Worm (Caenorhabditis elegans) whole organism, young adult: Measurements from ENCODE around the gene mlc-2.

Experiments used
- F57A8.1 ChIP-seq: fragments of 200-800 bp; sonication (Bioruptor generic); optimal IDR thresholded peaks from 2 replicates; lab custom pipeline; 2018; ENCODE audit warnings: mild to moderate bottlenecking, missing genetic modification characterization, moderate library complexity, missing compliant biosample characterization
- K11D2.4 ChIP-seq: fragments of 200-800 bp; sonication (Bioruptor generic); IDR thresholded peaks from 2 replicates; pipeline ENCODE4 v1.3.6; 2022; ENCODE audit warnings: missing genetic modification reagents, missing genetic modification characterization, missing compliant biosample characterization
- T26A5.8 ChIP-seq: sonication (generic microtip); optimal IDR thresholded peaks from 2 replicates; lab custom pipeline; 2016; ENCODE audit warnings: missing genetic modification characterization, missing compliant biosample characterization
- ama-1 ChIP-seq, 3 experiments: fragments of 150-350 bp in 1 of 3; sonication (generic microtip) in 2 of 3; optimal IDR thresholded peaks; 2 replicates each; lab custom pipeline; 2014 to 2018; ENCODE audit warnings: missing biosample characterization in 2 of 3, missing genetic modification characterization in 2 of 3, missing genetic modification reagents in 2 of 3
- dpl-1 ChIP-seq: fragments of 150-350 bp; optimal IDR thresholded peaks from 2 replicates; lab custom pipeline; 2014; ENCODE audit warnings: missing biosample characterization, missing genetic modification reagents, missing genetic modification characterization
- nfyb-1 ChIP-seq: fragments of 200-800 bp; sonication (Bioruptor generic); IDR thresholded peaks from 2 replicates; pipeline ENCODE4 v1.3.6; 2022; ENCODE audit warnings: missing genetic modification reagents, missing genetic modification characterization, missing compliant biosample characterization
- pha-4 ChIP-seq: fragments of 150-350 bp; sonication (generic microtip); optimal IDR thresholded peaks from 2 replicates; lab custom pipeline; 2014; ENCODE audit warnings: missing biosample characterization, missing genetic modification reagents, missing genetic modification characterization
- snpc-4 ChIP-seq, 5 experiments: fragments of 150-350 bp in 1 of 5; sonication (generic microtip) in 4 of 5; optimal IDR thresholded peaks; 2 replicates each; lab custom pipeline; 2014 to 2018; ENCODE audit warnings: missing genetic modification characterization in 5 of 5, missing biosample characterization in 3 of 5, antibody characterized with exemption in 2 of 5, mild to moderate bottlenecking in 2 of 5, missing compliant biosample characterization in 2 of 5, missing genotype in 2 of 5, moderate library complexity in 2 of 5, missing genetic modification reagents in 1 of 5

ce11 chrX:17486735-17487134 lies 30.3 kb upstream of the mlc-2 start, which contains the start of gene npr-24:
- TF ChIP-seq snpc-4 (GFP tag; optimal IDR thresholded peaks at IDR 0.05; lab: Kevin White, UChicago) (no peak), snpc-4 (tag; optimal IDR thresholded peaks at IDR 0.05; lab: Kevin White, UChicago) (no peak), K11D2.4 (GFP tag; lab: Robert Waterston, UW) (no peak), dpl-1 (no peak), T26A5.8 (tag; lab: Kevin White, UChicago) (no peak), pha-4 (tag; lab: Kevin White, UChicago) (no peak), ama-1 (optimal IDR thresholded peaks at IDR 0.05; lab: Kevin White, UChicago) (no peak), ama-1 (GFP tag; optimal IDR thresholded peaks at IDR 0.05; lab: Kevin White, UChicago) (no peak), nfyb-1 (GFP tag; lab: Robert Waterston, UW) (no peak), F57A8.1 (no peak)
